Worm (Caenorhabditis elegans) whole organism, midembryonic: ENCODE data around the gene F40F9.3.

Experiments
- T22C8.4 ChIP-seq: fragments of 200-800 bp; sonication (Bioruptor generic); IDR thresholded peaks from 2 replicates; pipeline ENCODE4 v1.3.6; 2022; ENCODE audit warnings: missing genetic modification characterization, missing compliant biosample characterization
- flt-1 ChIP-seq: fragments of 200-800 bp; sonication (Bioruptor generic); IDR thresholded peaks from 2 replicates; pipeline ENCODE4 v1.3.6; 2022; ENCODE audit warnings: missing genetic modification characterization, missing compliant biosample characterization
- klf-2 ChIP-seq: fragments of 200-800 bp; sonication (Bioruptor generic); conservative IDR thresholded peaks from 2 replicates; pipeline ENCODE4 v1.3.6; 2022; ENCODE audit warnings: missing genetic modification reagents, missing genetic modification characterization, missing compliant biosample characterization
- tab-1 ChIP-seq: fragments of 200-800 bp; sonication (Bioruptor generic); IDR thresholded peaks from 2 replicates; pipeline ENCODE4 v1.3.6; 2022; ENCODE audit warnings: missing genetic modification characterization, missing compliant biosample characterization
- ztf-23 ChIP-seq: fragments of 200-800 bp; sonication (Bioruptor generic); IDR thresholded peaks from 2 replicates; pipeline ENCODE4 v1.3.6; 2022; ENCODE audit warnings: missing genetic modification reagents, missing genetic modification characterization, missing compliant biosample characterization
- ztf-29 ChIP-seq: fragments of 200-800 bp; sonication (Bioruptor generic); IDR thresholded peaks from 2 replicates; pipeline ENCODE4 v1.3.6; 2022; ENCODE audit warnings: missing genetic modification reagents, missing genetic modification characterization, missing compliant biosample characterization

ce11 chrV:9673199-9673843 lies 41.7 kb upstream of the F40F9.3 start, which contains the start of gene sulp-8:
- TF ChIP-seq klf-2 (GFP tag; lab: Robert Waterston, UW): no peak
- no peak for TF ChIP-seq ztf-29 (GFP tag; lab: Robert Waterston, UW)
- TF ChIP-seq tab-1 (GFP tag; lab: Robert Waterston, UW): no peak
- no peak for TF ChIP-seq flt-1
- TF ChIP-seq ztf-23: no peak
- TF ChIP-seq T22C8.4 (GFP tag; lab: Robert Waterston, UW): no peak
